Worm (Caenorhabditis elegans): Measurements from ENCODE around the gene C26B9.7.
A peak's percentile ranks its signal among the peaks of the same experiment; 100 is the strongest.

- TF ChIP-seq egl-27 (tag; optimal IDR thresholded peaks at IDR 0.05) (no peak), unc-62 (GFP tag; optimal IDR thresholded peaks at IDR 0.05) (no peak), ama-1 (optimal IDR thresholded peaks at IDR 0.05) (no peak), ztf-11 (tag; optimal IDR thresholded peaks at IDR 0.05) (no peak), elt-1 (tag; optimal IDR thresholded peaks at IDR 0.05) (no peak), R02D3.7 (tag; optimal IDR thresholded peaks at IDR 0.05) (no peak), jun-1 (tag; optimal IDR thresholded peaks at IDR 0.05) (peak; percentile 40), elt-3 (tag; optimal IDR thresholded peaks at IDR 0.05) (no peak), snpc-4 (tag; optimal IDR thresholded peaks at IDR 0.05) (no peak), fos-1 (tag; optimal IDR thresholded peaks at IDR 0.05) (no peak), ceh-9 (tag; optimal IDR thresholded peaks at IDR 0.05) (no peak)
Observed at ce11 chrX:5355253-5355652, 13.1 kb downstream of the C26B9.7 start.

All from whole organism, L3 larva.